Worm (Caenorhabditis elegans): ENCODE data around the gene C52B9.4.

The C52B9.4 gene

DNA sequence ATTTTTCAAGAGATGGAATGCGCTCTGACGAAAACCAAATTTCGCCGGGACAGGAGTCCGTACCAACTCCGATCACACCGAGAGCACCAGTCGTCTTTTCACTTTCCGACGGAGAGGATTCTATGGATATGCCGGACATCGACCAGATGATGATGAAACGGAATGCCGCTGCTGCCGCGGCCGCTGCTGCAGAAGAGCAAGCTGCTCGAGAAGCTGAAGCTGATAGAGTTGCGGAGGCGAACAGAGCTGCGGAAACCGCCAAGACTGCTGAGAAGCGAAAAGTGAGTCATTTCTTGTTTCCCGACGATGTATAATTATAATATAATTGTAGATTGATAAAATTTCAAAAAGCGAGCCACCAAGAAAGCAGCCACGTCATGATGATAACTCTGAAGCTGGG lies 5.1 kb upstream of the C52B9.4 start:
- TF ChIP-seq ceh-39 (tag; optimal IDR thresholded peaks at IDR 0.05) (no peak), snpc-4 (tag; optimal IDR thresholded peaks at IDR 0.05) (no peak), flh-1 (GFP tag; optimal IDR thresholded peaks at IDR 0.05) (no peak), zip-8 (tag; optimal IDR thresholded peaks at IDR 0.05) (no peak), elt-1 (tag; optimal IDR thresholded peaks at IDR 0.05; ENCODE audit: borderline replicate concordance, insufficient read depth) (no peak), M03D4.4 (tag; optimal IDR thresholded peaks at IDR 0.05) (no peak), sptf-1 (tag; optimal IDR thresholded peaks at IDR 0.05) (no peak), lin-13 (tag; optimal IDR thresholded peaks at IDR 0.05) (no peak), tbx-8 (GFP tag; optimal IDR thresholded peaks at IDR 0.05) (no peak), drap-1 (GFP tag; optimal IDR thresholded peaks at IDR 0.05) (no peak), lsy-2 (tag; optimal IDR thresholded peaks at IDR 0.05) (no peak), mab-5 (tag; optimal IDR thresholded peaks at IDR 0.05) (no peak), hlh-1 (tag; optimal IDR thresholded peaks at IDR 0.05) (no peak), nhr-28 (tag; optimal IDR thresholded peaks at IDR 0.05) (no peak)

DNA sequence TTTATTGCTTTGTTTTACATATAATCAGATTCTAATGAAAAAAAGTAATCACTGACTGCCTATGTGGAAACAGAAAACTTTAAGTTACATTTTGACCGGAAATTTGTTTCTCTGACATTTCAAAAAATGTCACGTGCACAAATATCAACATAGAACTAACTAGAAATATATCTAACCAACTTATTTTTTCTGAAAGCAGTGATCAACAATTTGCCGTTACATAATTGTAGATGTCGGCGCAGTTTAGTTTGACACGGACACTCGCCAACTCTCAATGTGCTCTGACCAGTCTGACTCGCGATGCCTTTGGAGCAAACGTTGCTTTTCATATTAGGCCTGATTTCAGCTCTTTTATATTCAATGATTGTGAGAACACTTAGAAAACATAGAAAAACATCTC lies 3.7 kb upstream of the C52B9.4 start, which contains the start of gene srv-6:
srv-6 (plus strand) TSS at position 301 of the 400 bp plus-strand sequence.
- TF ChIP-seq pha-4 (tag; optimal IDR thresholded peaks at IDR 0.05) (no peak), nhr-28 (tag; optimal IDR thresholded peaks at IDR 0.05) (no peak), unc-120 (tag; optimal IDR thresholded peaks at IDR 0.05; ENCODE audit: poor library complexity, severe bottlenecking) (no peak)

DNA sequence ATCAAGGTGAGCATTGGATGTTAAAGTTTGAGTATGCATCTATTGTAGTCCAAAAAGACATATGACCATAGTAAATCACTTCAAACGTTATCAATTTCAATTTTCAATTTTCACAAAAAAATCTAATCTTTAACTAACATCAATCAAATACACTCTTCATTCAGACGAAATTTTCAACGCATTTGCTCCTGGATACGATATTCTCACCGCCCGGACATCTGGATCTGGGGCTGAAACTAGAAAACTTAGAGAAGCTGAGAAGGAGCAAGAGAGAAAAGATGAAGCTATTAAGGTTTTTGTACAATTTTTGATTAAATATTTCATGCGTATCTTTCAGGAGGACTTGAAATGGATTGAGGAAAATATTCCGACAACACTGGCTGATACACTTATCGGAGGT lies 3.4 kb downstream of the C52B9.4 start:
- TF ChIP-seq unc-120 (tag; optimal IDR thresholded peaks at IDR 0.05; ENCODE audit: poor library complexity, severe bottlenecking) = no peak
- no peak for TF ChIP-seq nhr-237 (tag; optimal IDR thresholded peaks at IDR 0.05)
- TF ChIP-seq elt-1 (tag; optimal IDR thresholded peaks at IDR 0.05; ENCODE audit: borderline replicate concordance, insufficient read depth) = no peak
- no peak for TF ChIP-seq elt-3 (tag; optimal IDR thresholded peaks at IDR 0.05)
- no peak for TF ChIP-seq unc-62 (GFP tag; optimal IDR thresholded peaks at IDR 0.05)
- TF ChIP-seq ham-2 (GFP tag; optimal IDR thresholded peaks at IDR 0.05) = no peak
- TF ChIP-seq nhr-28 (tag; optimal IDR thresholded peaks at IDR 0.05) = no peak
- no peak for TF ChIP-seq drap-1 (GFP tag; optimal IDR thresholded peaks at IDR 0.05)
- no peak for TF ChIP-seq flh-1 (GFP tag; optimal IDR thresholded peaks at IDR 0.05)
- TF ChIP-seq nhr-2 (tag; optimal IDR thresholded peaks at IDR 0.05) = no peak
- TF ChIP-seq ceh-83 (GFP tag; optimal IDR thresholded peaks at IDR 0.05) = no peak

DNA sequence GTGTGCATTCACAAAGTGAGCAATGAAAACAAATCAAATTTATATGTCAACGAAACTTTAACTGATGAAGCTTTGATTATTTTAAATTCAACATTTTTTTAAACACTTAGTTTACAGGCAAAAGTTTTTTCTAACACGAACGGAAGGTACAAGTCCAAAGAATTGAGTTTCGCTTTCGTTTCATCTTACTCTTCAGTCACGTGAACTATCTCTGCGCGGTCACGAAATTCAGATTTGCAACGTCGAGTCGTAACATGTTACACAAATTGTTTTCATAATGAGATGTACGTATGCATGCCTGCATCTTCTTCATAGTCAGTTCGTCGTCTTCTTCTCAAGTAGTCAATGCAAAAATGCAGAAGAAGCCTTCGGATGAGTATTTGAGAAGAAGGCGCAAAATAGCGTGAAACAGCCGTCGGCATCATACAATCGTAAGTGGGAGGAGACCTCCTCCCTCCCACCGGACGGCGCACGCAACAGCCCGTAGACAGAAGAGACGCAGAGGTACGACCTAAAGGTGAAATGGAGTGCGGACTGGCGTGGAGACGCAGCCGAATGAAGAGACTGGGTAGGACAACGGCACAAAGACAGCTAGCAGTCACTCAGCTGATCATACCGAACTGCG lies 4.9 kb downstream of the C52B9.4 start, which contains the start of gene coel-1:
coel-1 (plus strand) TSS at position 381 of the 625 bp plus-strand sequence.
- no peak for TF ChIP-seq bed-3 (GFP tag; optimal IDR thresholded peaks at IDR 0.05)
- no peak for TF ChIP-seq ztf-11 (tag; optimal IDR thresholded peaks at IDR 0.05)
- no peak for TF ChIP-seq unc-39 (tag; optimal IDR thresholded peaks at IDR 0.05)
- TF ChIP-seq ces-1 (GFP tag; optimal IDR thresholded peaks at IDR 0.05) = peak; percentile 71
- TF ChIP-seq lin-13 (tag; optimal IDR thresholded peaks at IDR 0.05) = no peak
- peak; percentile 86 for TF ChIP-seq ham-2 (GFP tag; optimal IDR thresholded peaks at IDR 0.05)
- TF ChIP-seq flh-1 (GFP tag; optimal IDR thresholded peaks at IDR 0.05) = no peak
- no peak for TF ChIP-seq ceh-43 (GFP tag; optimal IDR thresholded peaks at IDR 0.05)
- no peak for TF ChIP-seq ceh-83 (GFP tag; optimal IDR thresholded peaks at IDR 0.05)
- no peak for TF ChIP-seq nhr-28 (tag; optimal IDR thresholded peaks at IDR 0.05)
- peak; percentile 67 for TF ChIP-seq unc-62 (GFP tag; optimal IDR thresholded peaks at IDR 0.05)
- peak; percentile 31 for TF ChIP-seq sptf-1 (tag; optimal IDR thresholded peaks at IDR 0.05)
- no peak for TF ChIP-seq nhr-12 (tag; optimal IDR thresholded peaks at IDR 0.05)
- no peak for TF ChIP-seq tbx-8 (GFP tag; optimal IDR thresholded peaks at IDR 0.05)
- peak; percentile 28 for TF ChIP-seq mls-2 (tag; optimal IDR thresholded peaks at IDR 0.05)
- peak; percentile 65 for TF ChIP-seq unc-120 (tag; optimal IDR thresholded peaks at IDR 0.05; ENCODE audit: poor library complexity, severe bottlenecking)
- TF ChIP-seq snpc-4 (tag; optimal IDR thresholded peaks at IDR 0.05) = no peak
- TF ChIP-seq M03D4.4 (tag; optimal IDR thresholded peaks at IDR 0.05) = no peak
- TF ChIP-seq nhr-237 (tag; optimal IDR thresholded peaks at IDR 0.05) = no peak
- no peak for TF ChIP-seq nhr-2 (tag; optimal IDR thresholded peaks at IDR 0.05)
- no peak for TF ChIP-seq nhr-76 (tag; optimal IDR thresholded peaks at IDR 0.05)
- no peak for TF ChIP-seq elt-1 (tag; optimal IDR thresholded peaks at IDR 0.05; ENCODE audit: borderline replicate concordance, insufficient read depth)
- peak; percentile 3 for TF ChIP-seq sem-2 (GFP tag; optimal IDR thresholded peaks at IDR 0.05)
- no peak for TF ChIP-seq pha-4 (tag; optimal IDR thresholded peaks at IDR 0.05)
- no peak for TF ChIP-seq lin-32 (GFP tag; optimal IDR thresholded peaks at IDR 0.05)
- peak; percentile 8 for TF ChIP-seq cnd-1 (tag; optimal IDR thresholded peaks at IDR 0.05)
- peak; percentile 16 for TF ChIP-seq drap-1 (GFP tag; optimal IDR thresholded peaks at IDR 0.05)
- TF ChIP-seq lsy-2 (tag; optimal IDR thresholded peaks at IDR 0.05) = peak; percentile 36
- no peak for TF ChIP-seq elt-3 (tag; optimal IDR thresholded peaks at IDR 0.05)
- TF ChIP-seq hlh-1 (tag; optimal IDR thresholded peaks at IDR 0.05) = peak; percentile 72
- no peak for TF ChIP-seq zip-8 (tag; optimal IDR thresholded peaks at IDR 0.05)
- TF ChIP-seq mep-1 (tag; optimal IDR thresholded peaks at IDR 0.05) = no peak
- TF ChIP-seq mab-5 (tag; optimal IDR thresholded peaks at IDR 0.05) = no peak
- no peak for TF ChIP-seq ceh-39 (tag; optimal IDR thresholded peaks at IDR 0.05)
- TF ChIP-seq blmp-1 (tag; optimal IDR thresholded peaks at IDR 0.05) = peak; percentile 20
